Worm (Caenorhabditis elegans): ENCODE data around the gene Y54G2A.13.

Gene Y54G2A.13

ce11 chrIV:2819633-2820032, at the start of gene Y54G2A.13:
Y54G2A.13 (minus strand) TSS chrIV:2819733.
- TF ChIP-seq pat-9 (tag; optimal IDR thresholded peaks at IDR 0.05) (no peak), pax-1 (tag; optimal IDR thresholded peaks at IDR 0.05) (no peak), hlh-13 (GFP tag; optimal IDR thresholded peaks at IDR 0.05) (no peak), madf-2 (tag; optimal IDR thresholded peaks at IDR 0.05) (no peak), tbx-7 (tag; optimal IDR thresholded peaks at IDR 0.05) (no peak), fkh-10 (GFP tag; optimal IDR thresholded peaks at IDR 0.05) (no peak), C38D4.7 (GFP tag; optimal IDR thresholded peaks at IDR 0.05) (no peak), C08G9.2 (tag; optimal IDR thresholded peaks at IDR 0.05) (no peak), ztf-16 (tag; optimal IDR thresholded peaks at IDR 0.05) (no peak), pros-1 (tag; optimal IDR thresholded peaks at IDR 0.05) (no peak), ceh-6 (GFP tag; optimal IDR thresholded peaks at IDR 0.05) (no peak), pha-4 (tag; optimal IDR thresholded peaks at IDR 0.05) (no peak), ama-1 (optimal IDR thresholded peaks at IDR 0.05) (no peak)

- TF ChIP-seq odd-2 (tag; optimal IDR thresholded peaks at IDR 0.05) (no peak), unc-86 (tag; optimal IDR thresholded peaks at IDR 0.05) (no peak)
Measured at ce11 chrIV:2864743-2865142, 45.2 kb upstream of the Y54G2A.13 start, which contains the start of gene Y54G2A.16. Y54G2A.16 (minus strand) TSS chrIV:2864843.

ce11 chrIV:2858734-2859133, 39.2 kb upstream of the Y54G2A.13 start:
- TF ChIP-seq ceh-30 (tag; optimal IDR thresholded peaks at IDR 0.05) (no peak), ceh-24 (tag; optimal IDR thresholded peaks at IDR 0.05) (no peak), pros-1 (tag; optimal IDR thresholded peaks at IDR 0.05) (no peak), rnt-1 (tag; optimal IDR thresholded peaks at IDR 0.05) (no peak)

ce11 chrIV:2855056-2855752, 35.7 kb upstream of the Y54G2A.13 start:
- TF ChIP-seq sox-2 (GFP tag; IDR thresholded peaks at IDR 0.05) (no peak), ceh-9 (tag; optimal IDR thresholded peaks at IDR 0.05) (no peak), hlh-13 (GFP tag; optimal IDR thresholded peaks at IDR 0.05) (no peak), hlh-6 (tag; optimal IDR thresholded peaks at IDR 0.05) (no peak), syd-9 (tag; optimal IDR thresholded peaks at IDR 0.05) (no peak), elt-4 (tag; optimal IDR thresholded peaks at IDR 0.05) (no peak), ceh-31 (tag; optimal IDR thresholded peaks at IDR 0.05) (no peak), ceh-18 (tag; optimal IDR thresholded peaks at IDR 0.05) (no peak), pha-4 (tag; optimal IDR thresholded peaks at IDR 0.05) (no peak), dmd-4 (tag; optimal IDR thresholded peaks at IDR 0.05; ENCODE audit: borderline replicate concordance) (no peak), pqm-1 (tag; optimal IDR thresholded peaks at IDR 0.05) (no peak), T23F11.4 (GFP tag; optimal IDR thresholded peaks at IDR 0.05) (no peak), npax-4 (tag; optimal IDR thresholded peaks at IDR 0.05) (no peak), lin-11 (tag; optimal IDR thresholded peaks at IDR 0.05) (no peak), ama-1 (optimal IDR thresholded peaks at IDR 0.05) (no peak), gmeb-2 (tag; optimal IDR thresholded peaks at IDR 0.05) (no peak), pha-2 (tag; optimal IDR thresholded peaks at IDR 0.05) (no peak)

- TF ChIP-seq ceh-6 (GFP tag; optimal IDR thresholded peaks at IDR 0.05) (no peak), ahr-1 (tag; optimal IDR thresholded peaks at IDR 0.05) (no peak), hlh-15 (tag; optimal IDR thresholded peaks at IDR 0.05) (no peak), ceh-22 (tag; optimal IDR thresholded peaks at IDR 0.05) (no peak), ets-4 (tag; optimal IDR thresholded peaks at IDR 0.05) (no peak), npax-4 (tag; optimal IDR thresholded peaks at IDR 0.05) (no peak), elt-2 (tag; optimal IDR thresholded peaks at IDR 0.05) (no peak), ceh-30 (tag; optimal IDR thresholded peaks at IDR 0.05) (no peak), zip-5 (tag; optimal IDR thresholded peaks at IDR 0.05) (no peak), ttx-3 (tag; optimal IDR thresholded peaks at IDR 0.05) (no peak)
Measured at ce11 chrIV:2854161-2854560, 34.6 kb upstream of the Y54G2A.13 start.
